Worm (Caenorhabditis elegans) whole organism, L1 larva: ENCODE measurements around the gene C25E10.5.

Experiments
- C16A3.4 ChIP-seq: fragments of 150-350 bp; optimal IDR thresholded peaks from 2 replicates; lab custom pipeline; 2014; ENCODE audit warnings: missing biosample characterization, missing genetic modification characterization
- C34B4.2 ChIP-seq: sonication (generic microtip); optimal IDR thresholded peaks from 2 replicates; lab custom pipeline; 2017; ENCODE audit warnings: mild to moderate bottlenecking, missing genetic modification characterization, missing compliant biosample characterization
- Y116A8C.19 ChIP-seq: sonication (generic microtip); optimal IDR thresholded peaks from 2 replicates; lab custom pipeline; 2016; ENCODE audit warnings: missing compliant biosample characterization, missing genetic modification characterization, borderline replicate concordance
- aha-1 ChIP-seq: fragments of 150-350 bp; optimal IDR thresholded peaks from 2 replicates; lab custom pipeline; 2014; ENCODE audit warnings: missing biosample characterization, missing genetic modification characterization
- aly-2 ChIP-seq: fragments of 150-350 bp; optimal IDR thresholded peaks from 2 replicates; lab custom pipeline; 2014; ENCODE audit warnings: missing biosample characterization, missing genetic modification characterization
- ama-1 ChIP-seq: fragments of 150-350 bp; optimal IDR thresholded peaks from 2 replicates; lab custom pipeline; 2014
- ceh-63 ChIP-seq: fragments of 200-800 bp; sonication (Bioruptor generic); optimal IDR thresholded peaks from 2 replicates; lab custom pipeline; 2018; ENCODE audit warnings: mild to moderate bottlenecking, missing genetic modification characterization, missing compliant biosample characterization
- ceh-88 ChIP-seq: fragments of 200-800 bp; sonication (Bioruptor generic); IDR thresholded peaks from 2 replicates; pipeline ENCODE4 v1.3.6; 2022; ENCODE audit warnings: missing genetic modification characterization, missing compliant biosample characterization
- ceh-90 ChIP-seq: sonication (generic microtip); optimal IDR thresholded peaks from 2 replicates; lab custom pipeline; 2016; ENCODE audit warnings: missing genetic modification characterization, missing compliant biosample characterization
- dsc-1 ChIP-seq: sonication (generic microtip); optimal IDR thresholded peaks from 2 replicates; lab custom pipeline; 2016; ENCODE audit warnings: mild to moderate bottlenecking, missing genetic modification characterization, missing compliant biosample characterization
- efl-1 ChIP-seq, 4 experiments: fragments of 150-350 bp; optimal IDR thresholded peaks in 3 of 4; peaks in 1 of 4; 1 replicate in 1 of 4; 2 replicates in 3 of 4; lab custom pipeline; 2014; ENCODE audit warnings: missing biosample characterization in 2 of 4, missing genetic modification characterization in 2 of 4, missing genetic modification reagents in 2 of 4
- ets-5 ChIP-seq: fragments of 200-800 bp; sonication (Bioruptor generic); IDR thresholded peaks from 2 replicates; pipeline ENCODE4 v1.3.6; 2022; ENCODE audit warnings: missing genetic modification characterization, missing compliant biosample characterization
- fkh-10 ChIP-seq: sonication (generic microtip); optimal IDR thresholded peaks from 2 replicates; lab custom pipeline; 2017; ENCODE audit warnings: missing biosample characterization, missing genetic modification reagents, missing genetic modification characterization
- fkh-8 ChIP-seq: sonication (generic microtip); optimal IDR thresholded peaks from 2 replicates; lab custom pipeline; 2016; ENCODE audit warnings: mild to moderate bottlenecking, missing genetic modification characterization, missing compliant biosample characterization
- fos-1 ChIP-seq: fragments of 150-350 bp; optimal IDR thresholded peaks from 2 replicates; lab custom pipeline; 2014; ENCODE audit warnings: missing biosample characterization, missing genetic modification characterization
- grh-1 ChIP-seq: fragments of 200-800 bp; sonication (Bioruptor generic); IDR thresholded peaks from 2 replicates; pipeline ENCODE4 v1.3.6; 2022; ENCODE audit warnings: missing genetic modification reagents, missing genetic modification characterization, missing compliant biosample characterization
- hlh-17 ChIP-seq: fragments of 200-800 bp; sonication (Bioruptor generic); optimal IDR thresholded peaks from 2 replicates; lab custom pipeline; 2018; ENCODE audit warnings: missing genetic modification characterization, mild to moderate bottlenecking, missing compliant biosample characterization, moderate library complexity, borderline replicate concordance
- hlh-4 ChIP-seq: sonication (generic microtip); optimal IDR thresholded peaks from 2 replicates; lab custom pipeline; 2016; ENCODE audit warnings: mild to moderate bottlenecking, missing genetic modification characterization, missing compliant biosample characterization
- hpl-2 ChIP-seq: fragments of 150-350 bp; optimal IDR thresholded peaks from 2 replicates; lab custom pipeline; 2014; ENCODE audit warnings: missing biosample characterization, missing genetic modification reagents, missing genetic modification characterization
- isw-1 ChIP-seq: fragments of 200-800 bp; sonication (Bioruptor generic); IDR thresholded peaks from 2 replicates; pipeline ENCODE4 v1.3.6; 2022; ENCODE audit warnings: missing genetic modification characterization, missing compliant biosample characterization
- lin-14 ChIP-seq: fragments of 200-800 bp; sonication (Bioruptor generic); optimal IDR thresholded peaks from 2 replicates; lab custom pipeline; 2018; ENCODE audit warnings: mild to moderate bottlenecking, missing genetic modification characterization, moderate library complexity, missing compliant biosample characterization
- lin-39 ChIP-seq: fragments of 150-350 bp; optimal IDR thresholded peaks from 2 replicates; lab custom pipeline; 2014; ENCODE audit warnings: missing biosample characterization, missing genetic modification reagents, missing genetic modification characterization
- lir-3 ChIP-seq: sonication (generic microtip); optimal IDR thresholded peaks from 2 replicates; lab custom pipeline; 2016; ENCODE audit warnings: mild to moderate bottlenecking, missing genetic modification characterization, moderate library complexity, missing compliant biosample characterization; ENCODE audit not compliant: poor library complexity
- mab-9 ChIP-seq: fragments of 200-800 bp; sonication (Bioruptor generic); IDR thresholded peaks from 2 replicates; pipeline ENCODE4 v1.3.6; 2022; ENCODE audit warnings: missing genetic modification reagents, missing genetic modification characterization, missing compliant biosample characterization
- mdl-1 ChIP-seq, 2 experiments: fragments of 150-350 bp; optimal IDR thresholded peaks; 2 replicates each; lab custom pipeline; 2014 to 2017; ENCODE audit warnings: missing biosample characterization in 2 of 2, missing genetic modification characterization in 2 of 2, inconsistent platforms in 1 of 2
- nhr-47 ChIP-seq: sonication (generic microtip); optimal IDR thresholded peaks from 2 replicates; lab custom pipeline; 2016; ENCODE audit warnings: mild to moderate bottlenecking, missing genetic modification characterization, moderate library complexity, missing compliant biosample characterization
- nhr-71 ChIP-seq: sonication (generic microtip); optimal IDR thresholded peaks from 2 replicates; lab custom pipeline; 2016; ENCODE audit warnings: mild to moderate bottlenecking, missing genetic modification characterization, moderate library complexity, missing compliant biosample characterization
- nhr-76 ChIP-seq: sonication (generic microtip); optimal IDR thresholded peaks from 2 replicates; lab custom pipeline; 2017; ENCODE audit warnings: missing biosample characterization, missing genetic modification characterization
- nhr-84 ChIP-seq: sonication (generic microtip); optimal IDR thresholded peaks from 2 replicates; lab custom pipeline; 2017; ENCODE audit warnings: missing biosample characterization, missing genetic modification characterization
- nhr-85 ChIP-seq: sonication (generic microtip); peaks from one replicate; lab custom pipeline; 2016; ENCODE audit warnings: missing genetic modification characterization, inconsistent platforms, missing compliant biosample characterization
- pax-3 ChIP-seq: fragments of 200-800 bp; sonication (Bioruptor generic); optimal IDR thresholded peaks from 2 replicates; lab custom pipeline; 2018; ENCODE audit warnings: mild to moderate bottlenecking, missing genetic modification characterization, moderate library complexity, missing compliant biosample characterization
- skn-1 ChIP-seq: fragments of 150-350 bp; optimal IDR thresholded peaks from 2 replicates; lab custom pipeline; 2014; ENCODE audit warnings: missing biosample characterization, missing genetic modification characterization
- snpc-4 ChIP-seq: fragments of 150-350 bp; optimal IDR thresholded peaks from 2 replicates; lab custom pipeline; 2014; ENCODE audit warnings: missing biosample characterization, missing genetic modification characterization
- snu-23 ChIP-seq: sonication (generic microtip); optimal IDR thresholded peaks from 2 replicates; lab custom pipeline; 2016; ENCODE audit warnings: missing genetic modification characterization, missing compliant biosample characterization
- sox-4 ChIP-seq: sonication (generic microtip); optimal IDR thresholded peaks from 2 replicates; lab custom pipeline; 2016; ENCODE audit warnings: missing genetic modification characterization, missing compliant biosample characterization
- sptf-1 ChIP-seq: fragments of 150-350 bp; optimal IDR thresholded peaks from 2 replicates; lab custom pipeline; 2014; ENCODE audit warnings: missing biosample characterization, missing genetic modification characterization
- tbx-2 ChIP-seq: sonication (generic microtip); optimal IDR thresholded peaks from 2 replicates; lab custom pipeline; 2016; ENCODE audit warnings: missing genetic modification characterization, missing compliant biosample characterization
- tlp-1 ChIP-seq: fragments of 150-350 bp; optimal IDR thresholded peaks from 2 replicates; lab custom pipeline; 2014; ENCODE audit warnings: missing biosample characterization, missing genetic modification characterization
- unc-130 ChIP-seq: fragments of 150-350 bp; optimal IDR thresholded peaks from 2 replicates; lab custom pipeline; 2017; ENCODE audit warnings: missing biosample characterization, missing genetic modification characterization, inconsistent platforms
- unc-62 ChIP-seq: fragments of 150-350 bp; optimal IDR thresholded peaks from 2 replicates; lab custom pipeline; 2014; ENCODE audit warnings: missing biosample characterization, missing genetic modification reagents, missing genetic modification characterization
- unc-86 ChIP-seq: sonication (generic microtip); optimal IDR thresholded peaks from 2 replicates; lab custom pipeline; 2016; ENCODE audit warnings: missing genetic modification characterization, missing compliant biosample characterization
- vab-15 ChIP-seq: sonication (generic microtip); optimal IDR thresholded peaks from 2 replicates; lab custom pipeline; 2017; ENCODE audit warnings: missing genotype, mild to moderate bottlenecking, missing genetic modification characterization, missing compliant biosample characterization
- xbp-1 ChIP-seq: sonication (generic microtip); optimal IDR thresholded peaks from 2 replicates; lab custom pipeline; 2016; ENCODE audit warnings: missing genetic modification characterization, missing compliant biosample characterization
- zag-1 ChIP-seq: fragments of 150-350 bp; optimal IDR thresholded peaks from 2 replicates; lab custom pipeline; 2014; ENCODE audit warnings: missing biosample characterization, missing genetic modification characterization
- ztf-11 ChIP-seq, 2 experiments: sonication (generic microtip); optimal IDR thresholded peaks; 2 replicates each; lab custom pipeline; 2016 to 2017; ENCODE audit warnings: missing genetic modification characterization in 2 of 2, missing biosample characterization in 1 of 2, missing compliant biosample characterization in 1 of 2
- ztf-4 ChIP-seq: fragments of 150-350 bp; optimal IDR thresholded peaks from 2 replicates; lab custom pipeline; 2014; ENCODE audit warnings: missing biosample characterization, missing genetic modification characterization

Gene C25E10.5

DNA sequence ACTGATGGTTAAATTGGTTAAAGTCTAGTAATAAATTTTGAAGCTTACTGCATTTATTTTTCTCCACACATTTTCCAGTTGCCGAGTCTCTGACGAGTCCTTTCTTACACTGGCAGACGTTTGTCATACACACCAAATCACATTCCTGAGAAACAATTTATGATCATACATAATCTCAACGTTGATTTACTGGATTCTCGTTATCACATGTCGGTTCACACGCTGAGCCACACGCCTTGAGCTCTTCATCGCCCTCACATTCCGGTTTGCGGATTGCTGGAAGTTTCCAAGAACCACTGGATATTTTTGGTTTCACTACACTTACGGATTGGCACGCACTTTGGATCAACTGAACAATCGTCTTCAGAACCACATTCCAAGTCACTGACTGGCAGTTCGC lies 25.3 kb downstream of the C25E10.5 start:
- peak; percentile 48 for TF ChIP-seq dsc-1 (tag; lab: Kevin White, UChicago)
- TF ChIP-seq snpc-4 (tag; lab: Kevin White, UChicago) = no peak
- TF ChIP-seq pax-3 (tag; lab: Kevin White, UChicago) = peak; percentile 8
- TF ChIP-seq xbp-1 = no peak
- no peak for TF ChIP-seq hpl-2
- TF ChIP-seq lir-3 (tag; lab: Kevin White, UChicago) = no peak
- TF ChIP-seq nhr-47 (tag; lab: Kevin White, UChicago) = peak; percentile 44
- no peak for TF ChIP-seq zag-1 (tag; lab: Kevin White, UChicago)
- no peak for TF ChIP-seq isw-1 (GFP tag; lab: Robert Waterston, UW)
- no peak for TF ChIP-seq ztf-4
- TF ChIP-seq fkh-8 = peak; percentile 83
- TF ChIP-seq efl-1 (optimal IDR thresholded peaks at IDR 0.05; lab: Kevin White, UChicago) = no peak
- TF ChIP-seq efl-1 (GFP tag; optimal IDR thresholded peaks at IDR 0.05 in 1 of 2; lab: Kevin White, UChicago) = peak in 1 of 2 experiments; percentile 88
- TF ChIP-seq nhr-71 (tag; lab: Kevin White, UChicago) = peak; percentile 53
- TF ChIP-seq unc-62 (GFP tag; lab: Kevin White, UChicago) = no peak
- TF ChIP-seq sptf-1 (tag; lab: Kevin White, UChicago) = no peak
- TF ChIP-seq ceh-63 (GFP tag; lab: Kevin White, UChicago) = no peak
- TF ChIP-seq ets-5 = no peak
- no peak for TF ChIP-seq vab-15
- TF ChIP-seq, all 84 proteins: peak for 6

DNA sequence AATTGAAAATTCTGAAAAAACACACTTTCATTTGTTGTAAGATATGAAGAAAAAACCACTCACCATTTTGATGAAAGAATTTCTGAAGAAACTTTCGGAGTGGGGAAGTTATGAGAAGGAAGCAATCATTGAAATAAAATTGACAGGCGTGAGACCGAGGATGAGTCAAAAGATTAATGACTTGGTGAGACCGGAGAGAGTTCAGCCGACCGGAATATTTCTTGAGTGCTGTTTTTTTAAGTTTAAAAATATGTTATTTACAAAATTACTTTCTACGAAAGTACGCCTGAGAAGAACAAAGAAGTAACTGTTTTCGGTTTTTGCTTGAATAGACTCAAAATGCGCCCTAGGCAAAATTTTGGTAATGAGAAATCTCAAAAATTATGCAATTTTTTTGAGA lies 25.9 kb downstream of the C25E10.5 start, which contains the start of gene C25E10.10:
TSS of gene C25E10.10 (minus strand) at position 101 of the 400 bp plus-strand sequence.
- TF ChIP-seq fkh-10 = no peak
- no peak for TF ChIP-seq hlh-17
- TF ChIP-seq zag-1 (tag; lab: Kevin White, UChicago) = no peak
- TF ChIP-seq tlp-1 (tag; lab: Kevin White, UChicago) = no peak
- no peak for TF ChIP-seq mab-9 (GFP tag; lab: Robert Waterston, UW)
- TF ChIP-seq unc-130 (tag; lab: Kevin White, UChicago) = no peak
- TF ChIP-seq ama-1 (lab: Kevin White, UChicago) = no peak
- no peak for TF ChIP-seq skn-1 (tag; lab: Kevin White, UChicago)
- TF ChIP-seq snu-23 (GFP tag; lab: Kevin White, UChicago) = no peak
- TF ChIP-seq nhr-84 = no peak
- no peak for TF ChIP-seq tbx-2 (tag; lab: Kevin White, UChicago)
- no peak for TF ChIP-seq aha-1
- TF ChIP-seq Y116A8C.19 (tag; lab: Kevin White, UChicago) = no peak
- TF ChIP-seq lin-39 = no peak
- no peak for TF ChIP-seq lin-14 (GFP tag; lab: Kevin White, UChicago)
- no peak for TF ChIP-seq C34B4.2 (tag; lab: Kevin White, UChicago)
- TF ChIP-seq unc-86 (tag; lab: Kevin White, UChicago) = no peak
- TF ChIP-seq hlh-4 = no peak

DNA sequence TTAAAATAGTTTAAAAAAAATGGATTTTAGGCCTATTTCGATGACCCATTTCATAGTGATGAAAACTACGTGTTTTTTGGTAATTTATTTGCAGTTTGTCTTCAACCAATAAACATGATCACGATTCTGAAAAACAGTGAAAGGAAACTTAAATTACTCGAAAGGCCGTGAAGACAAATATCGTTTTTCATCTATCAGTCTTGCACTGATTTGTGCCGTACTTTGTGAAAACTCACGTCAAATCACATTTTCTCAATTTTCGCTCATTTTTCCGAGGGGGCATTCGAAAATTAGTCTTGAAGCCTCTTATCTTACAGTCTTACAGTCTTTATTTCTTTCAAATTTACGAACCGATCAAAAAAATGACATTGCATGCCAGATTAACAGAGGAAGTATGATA lies 28.3 kb downstream of the C25E10.5 start, which contains the start of gene C25E10.11:
TSS of gene C25E10.11 (minus strand) at position 101 of the 400 bp plus-strand sequence.
- TF ChIP-seq ztf-11 (tag; optimal IDR thresholded peaks at IDR 0.05; lab: Kevin White, UChicago) (no peak), ceh-90 (tag; lab: Kevin White, UChicago) (no peak), snpc-4 (tag; lab: Kevin White, UChicago) (no peak), C16A3.4 (tag; lab: Kevin White, UChicago) (no peak), unc-130 (tag; lab: Kevin White, UChicago) (no peak), grh-1 (GFP tag; lab: Robert Waterston, UW) (no peak), fos-1 (tag; lab: Kevin White, UChicago) (no peak), sox-4 (tag; lab: Kevin White, UChicago) (no peak), aly-2 (tag; lab: Kevin White, UChicago) (no peak), mdl-1 (tag; optimal IDR thresholded peaks at IDR 0.05; lab: Kevin White, UChicago) (no peak), hlh-17 (no peak), nhr-85 (no peak), nhr-76 (tag; lab: Kevin White, UChicago) (no peak), ceh-88 (GFP tag; lab: Robert Waterston, UW) (no peak)
